Worm (Caenorhabditis elegans): ENCODE data around the gene C09G1.2.

- no peak for TF ChIP-seq nhr-76 (tag; optimal IDR thresholded peaks at IDR 0.05)
- TF ChIP-seq lsy-2 (tag; optimal IDR thresholded peaks at IDR 0.05): no peak
- TF ChIP-seq unc-62 (GFP tag; optimal IDR thresholded peaks at IDR 0.05): no peak
- no peak for TF ChIP-seq flh-1 (GFP tag; optimal IDR thresholded peaks at IDR 0.05)
- no peak for TF ChIP-seq snpc-4 (tag; optimal IDR thresholded peaks at IDR 0.05)
- TF ChIP-seq blmp-1 (tag; optimal IDR thresholded peaks at IDR 0.05): no peak
- no peak for TF ChIP-seq nhr-237 (tag; optimal IDR thresholded peaks at IDR 0.05)
- TF ChIP-seq pha-4 (tag; optimal IDR thresholded peaks at IDR 0.05): no peak
- no peak for TF ChIP-seq elt-1 (tag; optimal IDR thresholded peaks at IDR 0.05; ENCODE audit: borderline replicate concordance, insufficient read depth)
- TF ChIP-seq elt-3 (tag; optimal IDR thresholded peaks at IDR 0.05): no peak
- TF ChIP-seq ces-1 (GFP tag; optimal IDR thresholded peaks at IDR 0.05): no peak
Observed at ce11 chrX:16030506-16030905, 48.0 kb upstream of the C09G1.2 start, which contains the start of gene mboa-1.

Data from whole organism, mixed stage, embryonic.